Fruit fly (Drosophila melanogaster): ENCODE data around the gene CG43446.

DNA sequence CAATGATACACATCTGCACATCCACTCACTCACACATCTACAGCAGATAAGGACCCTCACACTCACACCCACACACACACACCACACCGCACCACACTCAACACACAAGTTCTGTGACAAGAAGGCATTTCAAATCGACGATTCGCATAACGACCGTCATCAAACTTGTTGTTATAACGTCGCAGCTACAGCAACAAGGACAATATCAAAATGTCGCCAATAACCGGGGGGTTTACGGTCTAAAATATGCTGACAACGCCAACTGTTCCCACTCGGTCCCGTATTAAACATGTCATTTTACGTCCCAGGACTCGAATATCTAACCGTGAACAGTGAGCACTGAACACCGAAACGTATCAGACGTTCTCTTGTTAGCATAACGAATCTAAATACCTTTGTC lies 2.8 kb downstream of the CG43446 start:
- TF ChIP-seq psq (GFP tag; optimal IDR thresholded peaks at IDR 0.05), result no peak
- no peak for TF ChIP-seq usp (GFP tag; optimal IDR thresholded peaks at IDR 0.05)
- no peak for TF ChIP-seq sage (GFP tag; optimal IDR thresholded peaks at IDR 0.05)
- TF ChIP-seq Dif (GFP tag; optimal IDR thresholded peaks at IDR 0.05; ENCODE audit: partially characterized antibody), result no peak
- TF ChIP-seq h (GFP tag; optimal IDR thresholded peaks at IDR 0.05), result no peak
- TF ChIP-seq Myc (optimal IDR thresholded peaks at IDR 0.05), result no peak
- no peak for TF ChIP-seq sv (GFP tag; optimal IDR thresholded peaks at IDR 0.05)

All from whole organism, wandering third instar larva.